Fruit fly (Drosophila melanogaster): ENCODE results near the gene CG32262.

Gene CG32262

DNA sequence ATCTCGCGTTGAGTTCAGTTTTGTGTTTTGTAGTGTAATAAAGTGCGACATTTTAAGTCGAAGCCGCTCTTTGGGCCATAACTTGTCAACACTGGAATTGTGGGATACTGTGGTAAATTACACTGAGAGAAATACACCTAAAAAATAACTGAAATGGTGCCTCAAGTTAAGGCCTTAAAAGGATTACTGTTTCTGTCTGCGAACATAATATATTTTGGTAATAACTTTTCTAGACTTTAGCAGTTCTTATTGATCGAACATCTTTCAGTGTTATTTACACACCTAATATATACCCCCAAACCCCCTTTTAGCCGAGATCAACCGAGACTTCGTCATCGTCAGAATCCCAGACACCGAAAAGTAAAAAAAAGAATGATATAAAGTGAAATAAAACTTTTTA lies 41.9 kb upstream of the CG32262 start (continued):
- TF ChIP-seq Ets21C (GFP tag; optimal IDR thresholded peaks at IDR 0.05) (peak; percentile 22), Blimp-1 (GFP tag; optimal IDR thresholded peaks at IDR 0.05) (no peak), fd59A (GFP tag; optimal IDR thresholded peaks at IDR 0.05) (peak; percentile 54), CG31627 (GFP tag; optimal IDR thresholded peaks at IDR 0.05) (peak; percentile 35), Hr39 (GFP tag; optimal IDR thresholded peaks at IDR 0.05) (peak; percentile 50), salr (GFP tag; optimal IDR thresholded peaks at IDR 0.05) (peak in 1 of 2 experiments; percentile 44), CG6163 (GFP tag; IDR thresholded peaks at IDR 0.05) (peak; percentile 59; the same call in 2 of the 3 replicates), fkh (GFP tag; optimal IDR thresholded peaks at IDR 0.05) (no peak), CG7368 (GFP tag; optimal IDR thresholded peaks at IDR 0.05) (no peak), eg (GFP tag; IDR thresholded peaks at IDR 0.05) (no peak), lz (GFP tag; optimal IDR thresholded peaks at IDR 0.05) (peak; percentile 46), CG34406 (GFP tag; optimal IDR thresholded peaks at IDR 0.05) (peak; percentile 51), Gug (GFP tag; IDR thresholded peaks at IDR 0.05) (no peak), Eip75B (GFP tag; optimal IDR thresholded peaks at IDR 0.05) (peak; percentile 45), cyc (GFP tag; optimal IDR thresholded peaks at IDR 0.05) (peak; percentile 44), CG9139 (GFP tag; optimal IDR thresholded peaks at IDR 0.05) (no peak), fd85E (GFP tag; optimal IDR thresholded peaks at IDR 0.05) (no peak), topi (GFP tag; optimal IDR thresholded peaks at IDR 0.05) (peak; percentile 50)

dm6 chr3L:3851048-3851447 lies 41.1 kb upstream of the CG32262 start:
- no peak for TF ChIP-seq CG3919 (GFP tag; optimal IDR thresholded peaks at IDR 0.05)
- TF ChIP-seq CG7368 (GFP tag; optimal IDR thresholded peaks at IDR 0.05), result no peak
- TF ChIP-seq CG6276 (GFP tag; optimal IDR thresholded peaks at IDR 0.05), result no peak
- no peak for TF ChIP-seq salr (GFP tag; optimal IDR thresholded peaks at IDR 0.05)
- no peak for TF ChIP-seq Smox (GFP tag; optimal IDR thresholded peaks at IDR 0.05)
- TF ChIP-seq CG8319 (GFP tag; optimal IDR thresholded peaks at IDR 0.05), result no peak
- no peak for TF ChIP-seq CG8632 (GFP tag; optimal IDR thresholded peaks at IDR 0.05)
- TF ChIP-seq CG6792 (GFP tag; optimal IDR thresholded peaks at IDR 0.05), result no peak
- no peak for TF ChIP-seq Hr38 (GFP tag; optimal IDR thresholded peaks at IDR 0.05)

DNA sequence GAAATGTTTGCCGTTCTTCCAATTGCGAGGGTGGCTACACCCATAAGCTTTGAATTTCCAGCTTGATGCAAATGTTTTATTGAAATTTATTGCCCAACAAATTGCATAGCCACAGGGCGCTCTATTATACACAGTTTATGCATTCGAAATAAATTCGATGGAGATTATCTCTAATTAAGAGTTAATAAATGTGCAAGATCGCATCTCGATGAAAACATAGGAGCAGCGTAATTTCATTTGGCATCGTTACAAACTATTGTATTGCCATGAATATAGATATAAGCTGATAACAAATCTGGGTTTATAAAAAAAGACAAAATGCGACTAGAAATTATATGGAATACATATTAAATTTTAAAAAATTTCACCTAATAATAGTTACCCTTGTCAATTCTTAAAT lies 40.5 kb upstream of the CG32262 start:
- no peak for TF ChIP-seq cyc (GFP tag; optimal IDR thresholded peaks at IDR 0.05)
- TF ChIP-seq Eip78C (GFP tag), result no peak
- no peak for TF ChIP-seq vri (GFP tag; optimal IDR thresholded peaks at IDR 0.05)
- no peak for TF ChIP-seq Eip93F (GFP tag; optimal IDR thresholded peaks at IDR 0.05)
- no peak for TF ChIP-seq Gug (GFP tag; IDR thresholded peaks at IDR 0.05)
- no peak for TF ChIP-seq OdsH (GFP tag; optimal IDR thresholded peaks at IDR 0.05)
- no peak for TF ChIP-seq Ets21C (GFP tag; optimal IDR thresholded peaks at IDR 0.05)
- TF ChIP-seq Hr4 (GFP tag; optimal IDR thresholded peaks at IDR 0.05), result no peak
- no peak for TF ChIP-seq CG6854 (GFP tag; optimal IDR thresholded peaks at IDR 0.05)
- no peak for TF ChIP-seq CG7368 (GFP tag; optimal IDR thresholded peaks at IDR 0.05)
- TF ChIP-seq CG1621 (tag; optimal IDR thresholded peaks at IDR 0.05), result no peak
- no peak for TF ChIP-seq Lpt (GFP tag; optimal IDR thresholded peaks at IDR 0.05)
- no peak for TF ChIP-seq CG11294 (GFP tag; IDR thresholded peaks at IDR 0.05)
- no peak for TF ChIP-seq esn (GFP tag; optimal IDR thresholded peaks at IDR 0.05)
- no peak for TF ChIP-seq CG32006 (GFP tag; optimal IDR thresholded peaks at IDR 0.05)
- no peak for TF ChIP-seq Ets96B (tag; optimal IDR thresholded peaks at IDR 0.05)
- TF ChIP-seq Eip75B (GFP tag; optimal IDR thresholded peaks at IDR 0.05), result no peak
- no peak for TF ChIP-seq CG8119 (GFP tag; IDR thresholded peaks at IDR 0.05)
- TF ChIP-seq CG10669 (GFP tag; optimal IDR thresholded peaks at IDR 0.05), result no peak
- TF ChIP-seq CG10631 (GFP tag; optimal IDR thresholded peaks at IDR 0.05), result no peak

Measured in whole organism, prepupa.